Fruit fly (Drosophila melanogaster) whole organism, prepupa: Measurements from ENCODE around the gene CG14546.

Experiments used
- CG7368 ChIP-seq: fragments of 200-800 bp; sonication (Bioruptor generic); optimal IDR thresholded peaks from 3 replicates; lab custom pipeline; 2016; ENCODE audit warnings: missing biosample characterization, missing genetic modification characterization
- Hr39 ChIP-seq: fragments of 200-800 bp; sonication (Bioruptor generic); optimal IDR thresholded peaks from 2 replicates; lab custom pipeline; 2016; ENCODE audit warnings: missing biosample characterization, missing genetic modification characterization
- fd59A ChIP-seq: fragments of 200-800 bp; sonication (Bioruptor generic); optimal IDR thresholded peaks from 2 replicates; lab custom pipeline; 2017; ENCODE audit warnings: missing biosample characterization, mild to moderate bottlenecking, missing genetic modification characterization, missing genetic modification reagents

- TF ChIP-seq CG7368 (GFP tag; lab: Kevin White, UChicago) (no peak), fd59A (no peak), Hr39 (GFP tag; lab: Kevin White, UChicago) (no peak)
Measured at dm6 chr3R:25902343-25902742, 20.1 kb downstream of the CG14546 start, which contains the start of gene CG31089.
